Worm (Caenorhabditis elegans): ENCODE results near the gene cgef-1.

Gene cgef-1

ce11 chrX:2801666-2802065, 29.8 kb downstream of the cgef-1 start:
- TF ChIP-seq pes-1 (GFP tag; IDR thresholded peaks at IDR 0.05) (peak; percentile 67), flt-1 (GFP tag; IDR thresholded peaks at IDR 0.05) (0 out of 2 replicates have a peak, but pooled peaks have one; percentile 20), scrt-1 (GFP tag; IDR thresholded peaks at IDR 0.05) (0 out of 2 replicates have a peak, but pooled peaks have one; percentile 29), tbx-37 (GFP tag; conservative IDR thresholded peaks at IDR 0.05) (0 out of 2 replicates have a peak, but pooled peaks have one; percentile 24)

- TF ChIP-seq hnd-1 (tag; optimal IDR thresholded peaks at IDR 0.05) (no peak), aly-1 (tag; optimal IDR thresholded peaks at IDR 0.05) (no peak), ets-7 (tag; optimal IDR thresholded peaks at IDR 0.05) (no peak), pes-1 (GFP tag; IDR thresholded peaks at IDR 0.05) (no peak)
Measured at ce11 chrX:2802562-2803165, 30.8 kb downstream of the cgef-1 start, which contains the start of gene C14A11.2. C14A11.2 (plus strand) TSS chrX:2803112.

ce11 chrX:2807390-2807789, 35.5 kb downstream of the cgef-1 start, which contains the start of gene C14A11.5:
C14A11.5 (minus strand) TSS chrX:2807528.
- no peak for TF ChIP-seq ceh-36 (tag; optimal IDR thresholded peaks at IDR 0.05)
- TF ChIP-seq aly-1 (tag; optimal IDR thresholded peaks at IDR 0.05), result no peak
- TF ChIP-seq ets-7 (tag; optimal IDR thresholded peaks at IDR 0.05), result no peak
- no peak for TF ChIP-seq pes-1 (GFP tag; IDR thresholded peaks at IDR 0.05)
- no peak for TF ChIP-seq scrt-1 (GFP tag; IDR thresholded peaks at IDR 0.05)
- no peak for TF ChIP-seq tbx-37 (GFP tag; conservative IDR thresholded peaks at IDR 0.05)
- no peak for TF ChIP-seq hnd-1 (tag; optimal IDR thresholded peaks at IDR 0.05)
- no peak for TF ChIP-seq ama-1 (optimal IDR thresholded peaks at IDR 0.05)
- no peak for TF ChIP-seq hmg-4 (GFP tag; optimal IDR thresholded peaks at IDR 0.05)
- no peak for TF ChIP-seq ceh-13 (GFP tag; optimal IDR thresholded peaks at IDR 0.05)
- no peak for TF ChIP-seq sea-1 (GFP tag; conservative IDR thresholded peaks at IDR 0.05)
- TF ChIP-seq flt-1 (GFP tag; IDR thresholded peaks at IDR 0.05), result no peak
- TF ChIP-seq B0310.2 (tag; optimal IDR thresholded peaks at IDR 0.05), result no peak
- TF ChIP-seq F13C5.2 (tag; optimal IDR thresholded peaks at IDR 0.05), result no peak
- TF ChIP-seq hmbx-1 (tag; optimal IDR thresholded peaks at IDR 0.05), result no peak
- no peak for TF ChIP-seq tra-4 (tag; optimal IDR thresholded peaks at IDR 0.05)
- TF ChIP-seq tbx-11 (GFP tag; IDR thresholded peaks at IDR 0.05), result no peak

ce11 chrX:2809611-2810010, 37.8 kb downstream of the cgef-1 start, which contains the start of gene C14A11.9:
C14A11.9 (minus strand) TSS chrX:2809637.
- TF ChIP-seq pes-1 (GFP tag; IDR thresholded peaks at IDR 0.05) (peak; percentile 64; the same call in 1 of the 2 replicates), sea-1 (GFP tag; conservative IDR thresholded peaks at IDR 0.05) (0 out of 2 replicates have a peak, but pooled peaks have one; percentile 31), flt-1 (GFP tag; IDR thresholded peaks at IDR 0.05) (peak; percentile 60), scrt-1 (GFP tag; IDR thresholded peaks at IDR 0.05) (peak; percentile 30; the same call in 1 of the 2 replicates), hnd-1 (tag; optimal IDR thresholded peaks at IDR 0.05) (peak; percentile 36), tra-4 (tag; optimal IDR thresholded peaks at IDR 0.05) (no peak), hmg-4 (GFP tag; optimal IDR thresholded peaks at IDR 0.05) (peak; percentile 85), ama-1 (optimal IDR thresholded peaks at IDR 0.05) (no peak), ceh-36 (tag; optimal IDR thresholded peaks at IDR 0.05) (no peak), tbx-37 (GFP tag; conservative IDR thresholded peaks at IDR 0.05) (peak; percentile 26; the same call in 1 of the 2 replicates), F13C5.2 (tag; optimal IDR thresholded peaks at IDR 0.05) (peak; percentile 82), tbx-11 (GFP tag; IDR thresholded peaks at IDR 0.05) (peak; percentile 66)

ce11 chrX:2814097-2814720, 42.4 kb downstream of the cgef-1 start, which contains the start of gene C14A11.6:
C14A11.6 (minus strand) TSS chrX:2814147.
- TF ChIP-seq hmg-4 (GFP tag; optimal IDR thresholded peaks at IDR 0.05), result no peak

ce11 chrX:2818899-2819298, 47.1 kb downstream of the cgef-1 start:
- TF ChIP-seq tra-4 (tag; optimal IDR thresholded peaks at IDR 0.05) (no peak), hnd-1 (tag; optimal IDR thresholded peaks at IDR 0.05) (no peak), sea-1 (GFP tag; conservative IDR thresholded peaks at IDR 0.05) (no peak), ceh-36 (tag; optimal IDR thresholded peaks at IDR 0.05) (no peak), hmbx-1 (tag; optimal IDR thresholded peaks at IDR 0.05) (no peak), ama-1 (optimal IDR thresholded peaks at IDR 0.05) (no peak), tbx-11 (GFP tag; IDR thresholded peaks at IDR 0.05) (no peak), flt-1 (GFP tag; IDR thresholded peaks at IDR 0.05) (no peak), tbx-37 (GFP tag; conservative IDR thresholded peaks at IDR 0.05) (no peak), ceh-13 (GFP tag; optimal IDR thresholded peaks at IDR 0.05) (no peak), aly-1 (tag; optimal IDR thresholded peaks at IDR 0.05) (no peak), hmg-4 (GFP tag; optimal IDR thresholded peaks at IDR 0.05) (no peak), ets-7 (tag; optimal IDR thresholded peaks at IDR 0.05) (no peak), scrt-1 (GFP tag; IDR thresholded peaks at IDR 0.05) (no peak)

- no peak for TF ChIP-seq tbx-37 (GFP tag; conservative IDR thresholded peaks at IDR 0.05)
Measured at ce11 chrX:2819747-2820146, 47.9 kb downstream of the cgef-1 start.

- TF ChIP-seq aly-1 (tag; optimal IDR thresholded peaks at IDR 0.05), result no peak
- no peak for TF ChIP-seq hmbx-1 (tag; optimal IDR thresholded peaks at IDR 0.05)
- no peak for TF ChIP-seq ceh-13 (GFP tag; optimal IDR thresholded peaks at IDR 0.05)
- TF ChIP-seq ama-1 (optimal IDR thresholded peaks at IDR 0.05), result no peak
Measured at ce11 chrX:2820148-2820547, 48.3 kb downstream of the cgef-1 start, which contains the start of gene tsp-6. tsp-6 (plus strand) TSS chrX:2820448.
